Worm (Caenorhabditis elegans): ENCODE results near the gene pvf-1.

The pvf-1 gene

ce11 chrIII:1791949-1792348, 32.2 kb downstream of the pvf-1 start (continued):
- TF ChIP-seq C34B4.2 (tag; optimal IDR thresholded peaks at IDR 0.05), result no peak
- TF ChIP-seq lin-35 (GFP tag; optimal IDR thresholded peaks at IDR 0.05), result no peak
- TF ChIP-seq ceh-82 (tag; optimal IDR thresholded peaks at IDR 0.05), result peak in 2 of 3 experiments; percentile 5 to 31
- TF ChIP-seq pqm-1 (tag; optimal IDR thresholded peaks at IDR 0.05), result no peak
- TF ChIP-seq lir-3 (tag; optimal IDR thresholded peaks at IDR 0.05; ENCODE audit: poor library complexity), result no peak
- TF ChIP-seq nhr-28 (tag; optimal IDR thresholded peaks at IDR 0.05), result no peak
- TF ChIP-seq dsc-1 (tag; optimal IDR thresholded peaks at IDR 0.05), result no peak
- TF ChIP-seq elt-3 (tag; optimal IDR thresholded peaks at IDR 0.05), result no peak
- TF ChIP-seq fos-1 (tag; optimal IDR thresholded peaks at IDR 0.05), result no peak
- TF ChIP-seq egl-27 (tag; optimal IDR thresholded peaks at IDR 0.05), result no peak

- TF ChIP-seq ets-5 (GFP tag; IDR thresholded peaks at IDR 0.05), result no peak
- no peak for TF ChIP-seq mef-2 (tag; optimal IDR thresholded peaks at IDR 0.05)
- no peak for TF ChIP-seq fos-1 (tag; optimal IDR thresholded peaks at IDR 0.05)
- no peak for TF ChIP-seq pag-3 (tag; optimal IDR thresholded peaks at IDR 0.05; ENCODE audit: borderline replicate concordance, insufficient read depth)
These were observed 35.1 kb downstream of the pvf-1 start for ce11 chrIII:1788972-1789371.

- TF ChIP-seq hlh-17 (GFP tag; optimal IDR thresholded peaks at IDR 0.05; ENCODE audit: borderline replicate concordance) (no peak), unc-98 (GFP tag; IDR thresholded peaks at IDR 0.05) (no peak)
These were observed 36.1 kb downstream of the pvf-1 start, which contains the start of gene rimb-1 for ce11 chrIII:1788033-1788432. rimb-1 (plus strand) TSS chrIII:1788333.

- TF ChIP-seq nhr-84 (tag; optimal IDR thresholded peaks at IDR 0.05), result no peak
- peak; percentile 53 for TF ChIP-seq fkh-10 (GFP tag; optimal IDR thresholded peaks at IDR 0.05)
- TF ChIP-seq snpc-4 (tag; optimal IDR thresholded peaks at IDR 0.05), result no peak
- peak; percentile 40 for TF ChIP-seq isw-1 (GFP tag; IDR thresholded peaks at IDR 0.05)
- TF ChIP-seq snu-23 (GFP tag; optimal IDR thresholded peaks at IDR 0.05), result peak; percentile 48
- no peak for TF ChIP-seq hlh-17 (GFP tag; optimal IDR thresholded peaks at IDR 0.05; ENCODE audit: borderline replicate concordance)
- TF ChIP-seq mep-1 (tag; optimal IDR thresholded peaks at IDR 0.05), result no peak
- peak; percentile 24 for TF ChIP-seq skn-1 (tag; optimal IDR thresholded peaks at IDR 0.05)
- peak; percentile 8 for TF ChIP-seq egl-13 (tag; optimal IDR thresholded peaks at IDR 0.05)
- peak in 1 of 3 experiments; percentile 29 for TF ChIP-seq dpl-1 (GFP tag; optimal IDR thresholded peaks at IDR 0.05)
- TF ChIP-seq unc-62 (GFP tag; optimal IDR thresholded peaks at IDR 0.05), result no peak
- TF ChIP-seq elt-3 (tag; optimal IDR thresholded peaks at IDR 0.05), result no peak
- no peak for TF ChIP-seq vab-15 (tag; optimal IDR thresholded peaks at IDR 0.05)
- TF ChIP-seq lir-3 (tag; optimal IDR thresholded peaks at IDR 0.05; ENCODE audit: poor library complexity), result no peak
- no peak for TF ChIP-seq mab-9 (GFP tag; IDR thresholded peaks at IDR 0.05)
- no peak for TF ChIP-seq rnt-1 (tag; optimal IDR thresholded peaks at IDR 0.05)
- TF ChIP-seq nhr-20 (tag; optimal IDR thresholded peaks at IDR 0.05), result no peak
- TF ChIP-seq ama-1 (optimal IDR thresholded peaks at IDR 0.05), result no peak
- no peak for TF ChIP-seq efl-3 (GFP tag; optimal IDR thresholded peaks at IDR 0.05)
- no peak for TF ChIP-seq nhr-237 (tag; optimal IDR thresholded peaks at IDR 0.05)
- TF ChIP-seq efl-1 (optimal IDR thresholded peaks at IDR 0.05), result peak; percentile 42 to 57
- TF ChIP-seq efl-1 (GFP tag; optimal IDR thresholded peaks at IDR 0.05 in 1 of 2), result peak in 1 of 2 experiments; percentile 5
- TF ChIP-seq grh-1 (GFP tag; IDR thresholded peaks at IDR 0.05), result no peak
- TF ChIP-seq xbp-1 (tag; optimal IDR thresholded peaks at IDR 0.05), result peak; percentile 7
- peak; percentile 34 for TF ChIP-seq tbx-2 (tag; optimal IDR thresholded peaks at IDR 0.05)
- TF ChIP-seq zag-1 (tag; optimal IDR thresholded peaks at IDR 0.05), result peak; percentile 4
- TF ChIP-seq blmp-1 (tag; optimal IDR thresholded peaks at IDR 0.05), result no peak
- TF ChIP-seq dsc-1 (tag; optimal IDR thresholded peaks at IDR 0.05), result peak; percentile 19
- peak; percentile 55 for TF ChIP-seq nhr-71 (tag; optimal IDR thresholded peaks at IDR 0.05)
- no peak for TF ChIP-seq unc-30 (tag; optimal IDR thresholded peaks at IDR 0.05)
- no peak for TF ChIP-seq ceh-63 (GFP tag; optimal IDR thresholded peaks at IDR 0.05)
- no peak for TF ChIP-seq ztf-4 (tag; optimal IDR thresholded peaks at IDR 0.05)
- TF ChIP-seq irx-1 (tag; optimal IDR thresholded peaks at IDR 0.05), result no peak
- TF ChIP-seq aly-2 (tag; optimal IDR thresholded peaks at IDR 0.05), result no peak
- no peak for TF ChIP-seq sptf-1 (tag; optimal IDR thresholded peaks at IDR 0.05)
- TF ChIP-seq hpl-2 (GFP tag; optimal IDR thresholded peaks at IDR 0.05), result no peak
- no peak for TF ChIP-seq ztf-11 (tag; optimal IDR thresholded peaks at IDR 0.05)
These were observed 38.3 kb downstream of the pvf-1 start for ce11 chrIII:1785776-1786175.
